Fruit fly (Drosophila melanogaster): ENCODE data around the gene CG42588.

dm6 chr3L:12867956-12868443 lies 53.9 kb downstream of the CG42588 start:
- TF ChIP-seq Gug (GFP tag; IDR thresholded peaks at IDR 0.05) = no peak
- TF ChIP-seq br (optimal IDR thresholded peaks at IDR 0.05) = no peak
- TF ChIP-seq CG14050 (GFP tag; IDR thresholded peaks at IDR 0.05) = no peak
- TF ChIP-seq CHES-1-like (GFP tag; optimal IDR thresholded peaks at IDR 0.05) = no peak
- TF ChIP-seq Hr78 (GFP tag; optimal IDR thresholded peaks at IDR 0.05) = no peak
- no peak for TF ChIP-seq CG8089 (GFP tag; optimal IDR thresholded peaks at IDR 0.05)
- no peak for TF ChIP-seq E2f1 (GFP tag; IDR thresholded peaks at IDR 0.05)
- no peak for TF ChIP-seq CG14710 (tag; optimal IDR thresholded peaks at IDR 0.05)
